Fruit fly (Drosophila melanogaster) whole organism, embryonic: ENCODE data around the gene Lasp.
A peak's percentile ranks its signal among the peaks of the same experiment; 100 is the strongest.

ENCODE experiments used
- B-H1 ChIP-seq: fragments of 200-800 bp; sonication (Bioruptor generic); IDR thresholded peaks from 3 replicates; pipeline ENCODE4 v1.3.6; 2022; ENCODE audit warnings: missing biosample characterization, missing genetic modification characterization
- CG10147 ChIP-seq: fragments of 200-800 bp; sonication (Bioruptor generic); optimal IDR thresholded peaks from 2 replicates; lab custom pipeline; 2019; ENCODE audit warnings: missing biosample characterization, mild to moderate bottlenecking, missing genetic modification characterization, moderate library complexity
- CG10543 ChIP-seq: fragments of 200-800 bp; sonication (Bioruptor generic); optimal IDR thresholded peaks from 3 replicates; lab custom pipeline; 2017; ENCODE audit warnings: missing biosample characterization, mild to moderate bottlenecking, missing genetic modification characterization, moderate library complexity
- CG13424 ChIP-seq: fragments of 200-800 bp; sonication (Bioruptor generic); optimal IDR thresholded peaks from 2 replicates; lab custom pipeline; 2019; ENCODE audit warnings: missing biosample characterization, mild to moderate bottlenecking, missing genetic modification characterization, moderate library complexity
- CG15073 ChIP-seq: fragments of 200-800 bp; sonication (Bioruptor generic); optimal IDR thresholded peaks from 2 replicates; lab custom pipeline; 2016; ENCODE audit warnings: missing biosample characterization, missing genetic modification characterization
- CG1529 ChIP-seq: fragments of 200-800 bp; sonication (Bioruptor generic); optimal IDR thresholded peaks from 3 replicates; lab custom pipeline; 2018; ENCODE audit warnings: missing biosample characterization, missing genetic modification characterization
- CG17568 ChIP-seq: fragments of 200-800 bp; sonication (Bioruptor generic); optimal IDR thresholded peaks from 2 replicates; lab custom pipeline; 2018; ENCODE audit warnings: missing biosample characterization, mild to moderate bottlenecking, missing genetic modification characterization, moderate library complexity
- CG17829 ChIP-seq: fragments of 200-800 bp; optimal IDR thresholded peaks from 2 replicates; lab custom pipeline; 2019; ENCODE audit warnings: missing biosample characterization, mild to moderate bottlenecking, missing genetic modification characterization, moderate library complexity
- CG17912 ChIP-seq: fragments of 200-800 bp; sonication (Bioruptor generic); optimal IDR thresholded peaks from 2 replicates; lab custom pipeline; 2018; ENCODE audit warnings: missing biosample characterization, mild to moderate bottlenecking, missing genetic modification characterization
- CG2889 ChIP-seq: fragments of 200-800 bp; sonication (Bioruptor generic); IDR thresholded peaks from 3 replicates; pipeline ENCODE4 v1.3.6; 2022; ENCODE audit warnings: missing biosample characterization, missing genetic modification characterization
- CG30431 ChIP-seq: fragments of 200-800 bp; sonication (Bioruptor generic); optimal IDR thresholded peaks from 2 replicates; lab custom pipeline; 2017; ENCODE audit warnings: missing biosample characterization, missing genetic modification characterization
- CG34422 ChIP-seq: fragments of 200-800 bp; sonication (Bioruptor generic); IDR thresholded peaks from 3 replicates; pipeline ENCODE4 v1.3.6; 2022; ENCODE audit warnings: missing biosample characterization, missing genetic modification characterization
- CG6175 ChIP-seq: fragments of 200-800 bp; sonication (Bioruptor generic); IDR thresholded peaks from 3 replicates; pipeline ENCODE4 v1.3.6; 2022; ENCODE audit warnings: missing biosample characterization, missing genetic modification characterization
- CG6791 ChIP-seq: fragments of 200-800 bp; sonication (Bioruptor generic); IDR thresholded peaks from 3 replicates; pipeline ENCODE4 v1.3.6; 2022; ENCODE audit warnings: missing biosample characterization, missing genetic modification characterization; ENCODE audit not compliant: partially characterized antibody
- CG7963 ChIP-seq: fragments of 200-800 bp; sonication (Bioruptor generic); IDR thresholded peaks from 3 replicates; pipeline ENCODE4 v1.3.6; 2022; ENCODE audit warnings: missing biosample characterization, missing genetic modification characterization; ENCODE audit not compliant: partially characterized antibody
- CG8290 ChIP-seq, 3 experiments: fragments of 200-800 bp; sonication (Bioruptor generic); optimal IDR thresholded peaks; 2 replicates each; lab custom pipeline; 2016 to 2019; ENCODE audit warnings: missing biosample characterization in 3 of 3, missing genetic modification characterization in 3 of 3, mild to moderate bottlenecking in 2 of 3, moderate library complexity in 1 of 3
- CG8388 ChIP-seq: fragments of 200-800 bp; sonication (Bioruptor generic); optimal IDR thresholded peaks from 2 replicates; lab custom pipeline; 2019; ENCODE audit warnings: missing biosample characterization, mild to moderate bottlenecking, missing genetic modification characterization, moderate library complexity
- Dfd ChIP-seq, 2 experiments: fragments of >200 bp; optimal IDR thresholded peaks; 2 replicates each; lab custom pipeline; 2017; ENCODE audit warnings: missing biosample characterization in 2 of 2, missing genetic modification characterization in 2 of 2
- Dip2 ChIP-seq: fragments of 200-800 bp; sonication (Bioruptor generic); IDR thresholded peaks from 2 replicates; pipeline ENCODE4 v1.3.6; 2022; ENCODE audit warnings: missing biosample characterization, missing genetic modification characterization
- Dll ChIP-seq: fragments of 200-800 bp; sonication (Bioruptor generic); IDR thresholded peaks from 4 replicates; pipeline ENCODE4 v1.3.6; 2022; ENCODE audit warnings: missing biosample characterization, missing genetic modification characterization; ENCODE audit not compliant: partially characterized antibody
- Dref ChIP-seq: fragments of 200-800 bp; sonication (Bioruptor generic); IDR thresholded peaks from 2 replicates; pipeline ENCODE4 v1.3.6; 2022; ENCODE audit warnings: missing biosample characterization, missing genetic modification characterization
- HHEX ChIP-seq: fragments of 200-800 bp; sonication (Bioruptor generic); optimal IDR thresholded peaks from 3 replicates; lab custom pipeline; 2017; ENCODE audit warnings: missing biosample characterization, mild to moderate bottlenecking, missing genetic modification characterization, missing genetic modification reagents
- HLHmδ ChIP-seq: fragments of 200-800 bp; sonication (Bioruptor generic); optimal IDR thresholded peaks from 2 replicates; lab custom pipeline; 2018; ENCODE audit warnings: missing biosample characterization, mild to moderate bottlenecking, missing genetic modification characterization, moderate library complexity
- Hsf ChIP-seq: fragments of 200-800 bp; sonication (Bioruptor generic); optimal IDR thresholded peaks from 3 replicates; lab custom pipeline; 2016; ENCODE audit warnings: missing biosample characterization, missing genetic modification characterization
- NfI ChIP-seq: fragments of 200-800 bp; sonication (Bioruptor generic); optimal IDR thresholded peaks from 3 replicates; lab custom pipeline; 2018; ENCODE audit warnings: missing biosample characterization, mild to moderate bottlenecking, missing genetic modification characterization, moderate library complexity
- Opbp ChIP-seq: fragments of 200-800 bp; sonication (Bioruptor generic); IDR thresholded peaks from 3 replicates; pipeline ENCODE4 v1.3.6; 2022; ENCODE audit warnings: missing biosample characterization, missing genetic modification characterization; ENCODE audit not compliant: partially characterized antibody
- Sox100B ChIP-seq: fragments of 200-800 bp; sonication (Bioruptor generic); optimal IDR thresholded peaks from 3 replicates; lab custom pipeline; 2018; ENCODE audit warnings: missing biosample characterization, mild to moderate bottlenecking, missing genetic modification characterization
- Spps ChIP-seq: fragments of 200-800 bp; sonication (Bioruptor generic); optimal IDR thresholded peaks from 2 replicates; lab custom pipeline; 2018; ENCODE audit warnings: missing biosample characterization, mild to moderate bottlenecking, missing genetic modification characterization
- amos ChIP-seq: fragments of 200-800 bp; sonication (Bioruptor generic); IDR thresholded peaks from 2 replicates; pipeline ENCODE4 v1.3.6; 2022; ENCODE audit warnings: missing biosample characterization, missing genetic modification characterization; ENCODE audit not compliant: partially characterized antibody
- ap ChIP-seq: fragments of 200-800 bp; sonication (Bioruptor generic); IDR thresholded peaks from 2 replicates; pipeline ENCODE4 v1.3.6; 2022; ENCODE audit warnings: missing biosample characterization, missing genetic modification characterization
- bbx ChIP-seq: fragments of 200-800 bp; sonication (Bioruptor generic); IDR thresholded peaks from 2 replicates; pipeline ENCODE4 v1.3.6; 2022; ENCODE audit warnings: missing biosample characterization, missing genetic modification characterization; ENCODE audit not compliant: partially characterized antibody
- chm ChIP-seq: fragments of 200-800 bp; sonication (Bioruptor generic); IDR thresholded peaks from 2 replicates; pipeline ENCODE4 v1.3.6; 2022; ENCODE audit warnings: missing biosample characterization, missing genetic modification characterization
- dan ChIP-seq: fragments of 200-800 bp; sonication (Bioruptor generic); IDR thresholded peaks from 2 replicates; pipeline ENCODE4 v1.3.6; 2022; ENCODE audit warnings: missing biosample characterization, missing genetic modification characterization
- dimm ChIP-seq: fragments of 200-800 bp; sonication (Bioruptor generic); IDR thresholded peaks from 2 replicates; pipeline ENCODE4 v1.3.6; 2022; ENCODE audit warnings: missing biosample characterization, missing genetic modification characterization
- gro ChIP-seq: fragments of 200-800 bp; sonication (Bioruptor generic); optimal IDR thresholded peaks from 2 replicates; lab custom pipeline; 2016; ENCODE audit warnings: missing biosample characterization, missing genetic modification characterization
- her ChIP-seq: fragments of 200-800 bp; sonication (Bioruptor generic); optimal IDR thresholded peaks from 2 replicates; lab custom pipeline; 2016; ENCODE audit warnings: missing biosample characterization, missing genetic modification characterization
- nerfin-1 ChIP-seq: fragments of 200-800 bp; sonication (Bioruptor generic); optimal IDR thresholded peaks from 3 replicates; lab custom pipeline; 2019; ENCODE audit warnings: missing biosample characterization, mild to moderate bottlenecking, missing genetic modification characterization, moderate library complexity
- sens ChIP-seq: fragments of 200-800 bp; sonication (Bioruptor generic); peaks from one replicate; lab custom pipeline; 2016; ENCODE audit warnings: missing biosample characterization, missing genetic modification characterization
- shn ChIP-seq: fragments of 200-800 bp; sonication (Bioruptor generic); optimal IDR thresholded peaks from 3 replicates; lab custom pipeline; 2016; ENCODE audit warnings: missing biosample characterization, missing genetic modification characterization
- sima ChIP-seq: fragments of 200-800 bp; sonication (Bioruptor generic); optimal IDR thresholded peaks from 2 replicates; lab custom pipeline; 2016; ENCODE audit warnings: missing biosample characterization, missing genetic modification characterization
- slp2 ChIP-seq: fragments of 200-800 bp; sonication (Bioruptor generic); optimal IDR thresholded peaks from 2 replicates; lab custom pipeline; 2016; ENCODE audit warnings: missing biosample characterization, missing genetic modification characterization
- sob ChIP-seq: fragments of 200-800 bp; sonication (Bioruptor generic); IDR thresholded peaks from 2 replicates; pipeline ENCODE4 v1.3.6; 2022; ENCODE audit warnings: missing biosample characterization, missing genetic modification characterization
- ssp ChIP-seq: fragments of 200-800 bp; sonication (Bioruptor generic); IDR thresholded peaks from 2 replicates; pipeline ENCODE4 v1.3.6; 2022; ENCODE audit warnings: missing biosample characterization, missing genetic modification characterization
- stwl ChIP-seq: fragments of 200-800 bp; sonication (Bioruptor generic); optimal IDR thresholded peaks from 3 replicates; lab custom pipeline; 2018; ENCODE audit warnings: missing biosample characterization, mild to moderate bottlenecking, missing genetic modification characterization, moderate library complexity
- tna ChIP-seq: fragments of 200-800 bp; sonication (Bioruptor generic); IDR thresholded peaks from 2 replicates; pipeline ENCODE4 v1.3.6; 2022; ENCODE audit warnings: missing biosample characterization, missing genetic modification characterization; ENCODE audit not compliant: partially characterized antibody
- tup ChIP-seq: fragments of 200-800 bp; sonication (Bioruptor generic); optimal IDR thresholded peaks from 2 replicates; lab custom pipeline; 2016; ENCODE audit warnings: missing biosample characterization, mild to moderate bottlenecking, missing genetic modification characterization, moderate library complexity
- vnd ChIP-seq: fragments of 200-800 bp; sonication (Bioruptor generic); IDR thresholded peaks from 3 replicates; pipeline ENCODE4 v1.3.6; 2022; ENCODE audit warnings: missing biosample characterization, missing genetic modification characterization; ENCODE audit not compliant: partially characterized antibody
- zen2 ChIP-seq: fragments of 200-800 bp; sonication (Bioruptor generic); IDR thresholded peaks from 3 replicates; pipeline ENCODE4 v1.3.6; 2022; ENCODE audit warnings: missing biosample characterization, missing genetic modification characterization; ENCODE audit not compliant: partially characterized antibody

Gene Lasp

DNA sequence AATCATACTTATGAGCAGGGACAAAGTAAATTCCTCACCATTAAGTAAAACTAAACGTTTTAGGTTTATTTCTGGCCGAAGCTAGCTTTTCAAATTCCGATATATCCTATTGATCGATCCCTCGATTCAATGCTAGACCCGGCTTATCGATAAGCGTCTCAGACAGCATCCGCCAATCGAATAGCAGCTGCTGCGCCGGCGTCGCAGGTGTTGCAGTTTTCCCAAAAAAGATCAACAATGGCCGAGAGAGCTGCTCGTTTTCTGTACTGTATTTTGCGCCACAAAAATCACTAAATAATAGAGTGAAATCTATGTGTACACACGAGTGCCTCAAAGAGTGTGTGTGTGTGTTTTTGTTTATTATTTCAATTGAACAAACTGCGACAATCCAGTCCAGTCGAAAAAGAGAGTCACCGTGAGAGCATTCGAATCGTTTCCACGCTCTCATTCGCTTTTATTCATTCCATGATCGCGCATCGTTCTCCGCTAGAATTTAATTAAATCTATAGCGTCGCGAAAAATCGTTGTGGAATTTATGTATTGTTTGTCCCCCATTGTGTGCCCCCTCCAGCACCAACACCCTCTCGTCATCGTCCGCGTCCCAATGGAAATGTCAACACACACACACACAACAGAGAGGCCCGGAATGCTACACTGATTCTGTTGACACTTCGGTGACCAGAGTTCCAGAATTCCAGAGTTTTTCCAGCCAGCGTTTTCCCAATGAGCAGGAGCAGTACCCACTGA lies 2.1 kb upstream of the Lasp start (continued):
- TF ChIP-seq Hsf (no peak), CG8290 (GFP tag; optimal IDR thresholded peaks at IDR 0.05; lab: Kevin White, UChicago) (peak; percentile 28), CG8290 (tag; optimal IDR thresholded peaks at IDR 0.05; lab: Kevin White, UChicago) (peak in 1 of 2 experiments; percentile 29), HLHmδ (GFP tag; lab: Kevin White, UChicago) (no peak), Opbp (GFP tag; lab: Robert Waterston, UW) (peak; percentile 66; the same call in 2 of the 3 replicates), CG6791 (GFP tag; lab: Robert Waterston, UW) (peak; percentile 61; the same call in 1 of the 3 replicates), CG13424 (tag; lab: Kevin White, UChicago) (no peak), Dll (GFP tag; lab: Robert Waterston, UW) (peak; percentile 63; the same call in 3 of the 4 replicates), CG34422 (GFP tag; lab: Robert Waterston, UW) (no peak; the same call in 2 of the 3 replicates), dimm (GFP tag; lab: Robert Waterston, UW) (no peak), NfI (no peak), CG30431 (GFP tag; lab: Kevin White, UChicago) (no peak), Spps (tag; lab: Kevin White, UChicago) (no peak), tup (GFP tag; lab: Kevin White, UChicago) (no peak), bbx (GFP tag; lab: Robert Waterston, UW) (peak; percentile 82), CG10543 (GFP tag; lab: Kevin White, UChicago) (peak; percentile 66), CG17829 (tag; lab: Kevin White, UChicago) (no peak), sima (GFP tag; lab: Kevin White, UChicago) (no peak), dan (GFP tag; lab: Robert Waterston, UW) (no peak), Dref (GFP tag; lab: Robert Waterston, UW) (peak; percentile 72), B-H1 (GFP tag; lab: Robert Waterston, UW) (no peak), chm (no peak), CG2889 (GFP tag; lab: Robert Waterston, UW) (no peak), sob (GFP tag; lab: Robert Waterston, UW) (no peak), stwl (tag; lab: Kevin White, UChicago) (peak; percentile 31), CG15073 (GFP tag; lab: Kevin White, UChicago) (no peak), HHEX (GFP tag; lab: Kevin White, UChicago) (no peak), gro (GFP tag; lab: Kevin White, UChicago) (no peak), Dfd (GFP tag; optimal IDR thresholded peaks at IDR 0.05; lab: Kevin White, UChicago) (no peak), CG8388 (GFP tag; lab: Kevin White, UChicago) (no peak), shn (GFP tag; lab: Kevin White, UChicago) (no peak), sens (peak; percentile 72), Sox100B (GFP tag; lab: Kevin White, UChicago) (no peak), Dip2 (GFP tag; lab: Robert Waterston, UW) (no peak), nerfin-1 (tag; lab: Kevin White, UChicago) (no peak), vnd (peak; percentile 64), ssp (GFP tag; lab: Robert Waterston, UW) (no peak), amos (GFP tag; lab: Robert Waterston, UW) (peak; percentile 55), her (GFP tag; lab: Kevin White, UChicago) (no peak), CG17912 (GFP tag; lab: Kevin White, UChicago) (no peak), CG1529 (GFP tag; lab: Kevin White, UChicago) (no peak), CG17568 (GFP tag; lab: Kevin White, UChicago) (no peak), zen2 (GFP tag; lab: Robert Waterston, UW) (peak; percentile 68), CG7963 (GFP tag; lab: Robert Waterston, UW) (peak; percentile 60; the same call in 2 of the 3 replicates), tna (GFP tag; lab: Robert Waterston, UW) (peak; percentile 57; the same call in 1 of the 2 replicates), CG10147 (GFP tag; lab: Kevin White, UChicago) (no peak), ap (GFP tag; lab: Robert Waterston, UW) (no peak), CG6175 (GFP tag; lab: Robert Waterston, UW) (no peak), slp2 (GFP tag; lab: Kevin White, UChicago) (no peak)
